Fruit fly (Drosophila melanogaster): ENCODE measurements around the gene CG14453.

The CG14453 gene

DNA sequence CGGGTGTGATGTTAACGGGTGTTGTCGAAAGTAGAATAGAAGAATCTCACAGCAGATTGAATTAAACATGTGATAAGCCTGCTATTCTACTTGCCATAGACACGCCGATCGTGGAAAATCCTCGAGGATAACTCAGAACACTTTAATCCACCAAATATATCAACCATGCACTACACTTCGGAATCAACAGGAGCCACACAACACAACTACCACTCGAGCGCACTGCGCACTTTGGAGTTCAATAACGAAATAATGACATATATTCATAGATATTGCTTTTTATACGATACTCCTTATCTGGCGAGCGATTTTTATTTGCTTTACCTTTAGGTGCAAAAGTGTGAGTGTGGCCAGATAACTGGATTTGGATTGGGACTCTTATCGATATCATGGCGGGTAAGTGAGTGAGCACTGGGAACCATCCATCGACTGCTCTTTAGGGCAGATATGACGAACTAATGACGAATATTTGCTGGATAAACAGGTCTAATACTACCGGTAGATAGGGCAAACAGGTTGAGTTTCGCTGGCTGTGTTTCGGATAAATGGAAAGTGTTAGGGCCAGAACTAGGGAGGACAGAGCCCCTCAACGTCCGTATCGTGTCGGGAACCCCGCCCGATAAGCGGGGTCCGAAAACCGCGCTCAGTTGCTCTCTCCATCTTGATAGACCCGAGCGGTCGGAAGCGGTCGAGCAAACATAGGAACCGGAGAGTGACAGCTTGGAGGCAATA lies 24.4 kb upstream of the CG14453 start, which contains the start of gene Jhbp6 (continued):
- TF ChIP-seq Stat92E (GFP tag; optimal IDR thresholded peaks at IDR 0.05), result no peak
- TF ChIP-seq CG4730 (GFP tag; IDR thresholded peaks at IDR 0.05), result no peak
- no peak for TF ChIP-seq CG6765 (GFP tag; optimal IDR thresholded peaks at IDR 0.05)
- TF ChIP-seq otp (GFP tag; IDR thresholded peaks at IDR 0.05), result no peak
- no peak for TF ChIP-seq hkb (optimal IDR thresholded peaks at IDR 0.05)
- TF ChIP-seq hkb (GFP tag; IDR thresholded peaks at IDR 0.05), result no peak
- no peak for TF ChIP-seq CG8944 (GFP tag; optimal IDR thresholded peaks at IDR 0.05)
- no peak for TF ChIP-seq CG3726 (GFP tag; IDR thresholded peaks at IDR 0.05)
- no peak for TF ChIP-seq row (GFP tag; IDR thresholded peaks at IDR 0.05)
- TF ChIP-seq oc (tag; optimal IDR thresholded peaks at IDR 0.05), result no peak
- TF ChIP-seq tll (GFP tag; optimal IDR thresholded peaks at IDR 0.05), result no peak
- no peak for TF ChIP-seq nerfin-2 (GFP tag; IDR thresholded peaks at IDR 0.05; ENCODE audit: partially characterized antibody)
- TF ChIP-seq gt (GFP tag; IDR thresholded peaks at IDR 0.05), result no peak
- TF ChIP-seq CG7839 (tag; optimal IDR thresholded peaks at IDR 0.05), result no peak
- no peak for TF ChIP-seq CG9797 (GFP tag; optimal IDR thresholded peaks at IDR 0.05)
- TF ChIP-seq chif (GFP tag; optimal IDR thresholded peaks at IDR 0.05), result no peak
- no peak for TF ChIP-seq sc (optimal IDR thresholded peaks at IDR 0.05)
- TF ChIP-seq sc (GFP tag; optimal IDR thresholded peaks at IDR 0.05), result no peak
- TF ChIP-seq Trl (optimal IDR thresholded peaks at IDR 0.05), result peak in 1 of 2 experiments; percentile 9
- no peak for TF ChIP-seq Trl (GFP tag; optimal IDR thresholded peaks at IDR 0.05)
- no peak for TF ChIP-seq HLH3B (GFP tag; IDR thresholded peaks at IDR 0.05)
- TF ChIP-seq p53 (GFP tag; optimal IDR thresholded peaks at IDR 0.05), result no peak
- no peak for TF ChIP-seq ash1 (GFP tag; optimal IDR thresholded peaks at IDR 0.05)
- peak; percentile 19 for TF ChIP-seq exex (tag; optimal IDR thresholded peaks at IDR 0.05)
- TF ChIP-seq kni (GFP tag; optimal IDR thresholded peaks at IDR 0.05), result peak; percentile 11
- no peak for TF ChIP-seq Chrac-16 (GFP tag; optimal IDR thresholded peaks at IDR 0.05)
- no peak for TF ChIP-seq CG5180 (GFP tag; optimal IDR thresholded peaks at IDR 0.05)
- TF ChIP-seq CG2116 (GFP tag; optimal IDR thresholded peaks at IDR 0.05), result no peak
- TF ChIP-seq wek (GFP tag; optimal IDR thresholded peaks at IDR 0.05), result no peak
- no peak for TF ChIP-seq Nf-YB (GFP tag; optimal IDR thresholded peaks at IDR 0.05)
- TF ChIP-seq Abd-B (GFP tag; optimal IDR thresholded peaks at IDR 0.05), result no peak
- no peak for TF ChIP-seq NfI (GFP tag; optimal IDR thresholded peaks at IDR 0.05)
- no peak for TF ChIP-seq Asciz (GFP tag; optimal IDR thresholded peaks at IDR 0.05)
- peak; percentile 23 for TF ChIP-seq gfzf (GFP tag; optimal IDR thresholded peaks at IDR 0.05)
- no peak for TF ChIP-seq CG6854 (GFP tag; optimal IDR thresholded peaks at IDR 0.05)
- no peak for TF ChIP-seq dmrt99B (tag; optimal IDR thresholded peaks at IDR 0.05)
- TF ChIP-seq run (tag; optimal IDR thresholded peaks at IDR 0.05), result no peak
- TF ChIP-seq NFAT (GFP tag; IDR thresholded peaks at IDR 0.05), result no peak
- no peak for TF ChIP-seq sim (GFP tag; IDR thresholded peaks at IDR 0.05)
- no peak for TF ChIP-seq vfl (GFP tag; optimal IDR thresholded peaks at IDR 0.05)
- TF ChIP-seq aop (GFP tag; IDR thresholded peaks at IDR 0.05), result no peak
- peak; percentile 10 for TF ChIP-seq cg (GFP tag; optimal IDR thresholded peaks at IDR 0.05)
- no peak for TF ChIP-seq CG13624 (GFP tag; optimal IDR thresholded peaks at IDR 0.05)
- TF ChIP-seq Hsf (GFP tag; optimal IDR thresholded peaks at IDR 0.05), result no peak
- TF ChIP-seq phol (tag; optimal IDR thresholded peaks at IDR 0.05), result no peak
- peak; percentile 10 for TF ChIP-seq CG18599 (GFP tag; optimal IDR thresholded peaks at IDR 0.05)
- no peak for TF ChIP-seq CG2875 (GFP tag; optimal IDR thresholded peaks at IDR 0.05)
- no peak for TF ChIP-seq hth (optimal IDR thresholded peaks at IDR 0.05)
- no peak for TF ChIP-seq Sin3A (optimal IDR thresholded peaks at IDR 0.05)
- TF ChIP-seq slou (GFP tag; optimal IDR thresholded peaks at IDR 0.05), result no peak
- no peak for TF ChIP-seq CoRest (tag; optimal IDR thresholded peaks at IDR 0.05)

Measured in whole organism, embryonic.